Worm (Caenorhabditis elegans) whole organism, late embryonic: Measurements from ENCODE around the gene F11G11.13.

Experiments
- lin-11 ChIP-seq: fragments of 200-800 bp; sonication (Bioruptor generic); optimal IDR thresholded peaks from 2 replicates; lab custom pipeline; 2018; ENCODE audit warnings: mild to moderate bottlenecking, missing genetic modification characterization, missing compliant biosample characterization
- pqm-1 ChIP-seq: sonication (generic microtip); optimal IDR thresholded peaks from 2 replicates; lab custom pipeline; 2016; ENCODE audit warnings: missing genetic modification characterization, missing compliant biosample characterization

- TF ChIP-seq pqm-1 (tag; lab: Kevin White, UChicago), result no peak
- TF ChIP-seq lin-11, result no peak
These were observed 3.6 kb upstream of the F11G11.13 start, which contains the start of gene gst-6 for ce11 chrII:4879629-4880028.
